Fruit fly (Drosophila melanogaster) ovary, adult (tissue): Measurements from ENCODE around the gene CG12948.
A peak's percentile ranks its signal among the peaks of the same experiment; 100 is the strongest.

Source experiments
- CG17801 ChIP-seq: fragments of 200-800 bp; optimal IDR thresholded peaks from 2 replicates; lab custom pipeline; 2019; ENCODE audit warnings: missing biosample characterization, mild to moderate bottlenecking, missing genetic modification characterization, moderate library complexity; ENCODE audit not compliant: partially characterized antibody

Gene CG12948

DNA sequence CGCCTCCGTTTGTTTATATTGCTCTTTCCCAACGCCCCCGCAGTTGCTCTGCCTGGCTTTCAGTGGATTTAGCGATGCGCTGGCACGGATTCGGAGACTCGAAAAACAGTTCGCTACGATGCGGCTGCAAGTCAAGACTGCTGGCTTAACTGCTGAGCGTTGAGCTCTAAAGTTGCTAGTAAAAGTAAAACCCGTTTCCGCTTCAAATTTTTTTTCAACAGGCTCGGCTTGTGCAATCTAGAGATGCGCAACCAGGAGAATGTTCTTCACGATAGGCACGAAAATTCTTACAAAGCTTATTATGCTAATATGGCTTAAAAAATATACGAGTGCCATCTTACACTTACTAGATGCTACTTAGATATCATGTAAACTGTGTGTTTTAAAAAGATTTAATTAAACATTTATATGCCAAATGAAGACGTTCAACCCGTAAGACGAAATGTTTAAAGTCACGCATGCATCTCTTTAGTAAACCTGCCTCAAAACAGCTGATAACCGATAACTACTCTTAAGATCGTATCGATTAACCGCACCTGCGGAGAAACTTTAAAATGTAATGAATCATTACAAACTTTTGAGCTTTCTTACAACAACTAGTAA, at the start of gene CG12948:
CG12948 (minus strand) TSS at position 473 of the 603 bp plus-strand sequence.
- TF ChIP-seq CG17801: peak; percentile 80

DNA sequence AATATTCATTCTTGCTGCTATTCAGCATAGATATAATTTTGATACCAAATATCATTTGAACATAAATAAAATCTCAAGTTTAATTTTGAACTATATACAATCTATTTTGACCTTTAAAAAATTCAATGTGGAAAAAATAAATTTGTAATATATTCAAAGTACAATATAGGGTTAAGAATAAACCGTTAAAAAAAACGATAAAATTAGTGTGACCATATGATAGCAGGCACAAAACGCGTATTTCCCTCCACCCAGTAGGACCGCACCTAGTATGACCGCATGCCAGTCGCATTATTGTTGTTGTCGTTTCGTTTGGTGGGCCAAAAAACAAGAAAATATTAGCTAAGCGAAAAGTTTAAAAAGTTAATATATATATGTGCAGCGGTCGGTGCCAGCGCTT, 45.5 kb upstream of the CG12948 start, which contains the start of gene CG8516:
CG8516 (plus strand) TSS at position 278 of the 400 bp plus-strand sequence.
- TF ChIP-seq CG17801: peak; percentile 51

DNA sequence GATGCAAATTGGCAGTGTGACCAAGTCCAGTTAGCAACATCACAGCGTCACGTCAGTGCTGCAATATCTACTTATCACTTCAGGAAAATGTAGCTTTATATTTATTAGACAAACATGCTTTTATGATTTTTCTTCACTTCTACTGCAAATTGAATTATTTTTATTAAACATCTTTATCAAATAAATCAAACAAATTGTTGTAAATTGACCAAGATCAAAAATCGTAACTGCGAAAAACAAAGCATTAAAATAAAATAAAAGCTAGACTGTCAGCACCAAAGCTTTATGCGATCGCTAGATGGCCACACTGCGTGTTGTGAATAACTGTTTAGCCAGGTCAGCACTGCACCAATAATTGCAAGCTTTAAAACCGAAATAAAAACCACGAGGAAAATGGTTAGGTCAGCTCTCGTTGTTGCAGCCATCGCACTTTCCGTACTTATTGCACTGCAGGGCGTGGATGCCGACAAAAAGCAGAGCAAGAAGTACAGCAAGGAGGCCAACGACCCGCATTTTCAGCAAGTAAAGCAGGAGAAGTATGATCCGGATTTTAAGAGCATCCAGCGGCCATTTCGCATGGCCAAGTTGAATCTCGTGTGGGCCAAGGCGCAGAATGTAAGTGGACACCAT, 43.7 kb upstream of the CG12948 start, which contains the start of the genes CG12945 and CG8507:
CG12945 (minus strand) TSS at position 45 of the 630 bp plus-strand sequence.
CG8507 (plus strand) TSS at position 307 of the 630 bp plus-strand sequence.
- peak; percentile 84 for TF ChIP-seq CG17801

DNA sequence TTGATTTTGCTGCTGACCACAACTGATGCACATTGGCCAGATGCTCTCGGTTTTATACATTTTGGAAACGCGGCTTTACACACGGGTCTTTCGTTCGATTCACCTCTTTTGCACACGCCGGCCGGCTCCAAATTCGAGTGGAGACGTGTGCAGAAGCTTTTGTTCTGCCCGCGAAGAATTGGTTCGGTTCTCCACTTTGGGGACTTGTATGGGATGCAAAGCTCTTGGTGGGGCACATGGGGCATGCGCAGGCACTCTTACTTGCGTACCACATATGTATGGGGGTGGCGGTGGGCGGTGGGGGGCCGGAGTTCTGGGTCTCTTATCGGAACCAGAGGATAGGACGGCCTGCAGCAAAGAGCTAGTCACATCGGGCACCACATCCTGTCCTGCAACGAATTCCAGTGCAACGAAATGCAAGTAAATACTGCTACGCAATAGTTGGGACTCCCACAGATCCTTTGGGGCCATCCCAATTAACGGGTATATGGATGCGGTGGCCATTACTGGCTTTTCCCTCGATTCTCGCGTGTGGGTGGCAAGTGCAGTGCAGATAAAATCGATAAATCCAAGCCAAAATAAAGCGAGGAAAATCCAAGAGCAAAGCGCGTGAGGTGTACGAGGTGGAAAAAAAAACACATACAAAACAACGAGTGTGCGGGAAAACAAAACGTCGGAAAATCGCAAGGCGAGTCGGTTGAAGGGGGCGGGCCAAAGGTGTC, 37.0 kb upstream of the CG12948 start, which contains the start of the genes MtnA and CG8500:
MtnA (minus strand) TSS at position 30 of the 722 bp plus-strand sequence.
CG8500 (plus strand) TSS at position 313 of the 722 bp plus-strand sequence.
- no peak for TF ChIP-seq CG17801

DNA sequence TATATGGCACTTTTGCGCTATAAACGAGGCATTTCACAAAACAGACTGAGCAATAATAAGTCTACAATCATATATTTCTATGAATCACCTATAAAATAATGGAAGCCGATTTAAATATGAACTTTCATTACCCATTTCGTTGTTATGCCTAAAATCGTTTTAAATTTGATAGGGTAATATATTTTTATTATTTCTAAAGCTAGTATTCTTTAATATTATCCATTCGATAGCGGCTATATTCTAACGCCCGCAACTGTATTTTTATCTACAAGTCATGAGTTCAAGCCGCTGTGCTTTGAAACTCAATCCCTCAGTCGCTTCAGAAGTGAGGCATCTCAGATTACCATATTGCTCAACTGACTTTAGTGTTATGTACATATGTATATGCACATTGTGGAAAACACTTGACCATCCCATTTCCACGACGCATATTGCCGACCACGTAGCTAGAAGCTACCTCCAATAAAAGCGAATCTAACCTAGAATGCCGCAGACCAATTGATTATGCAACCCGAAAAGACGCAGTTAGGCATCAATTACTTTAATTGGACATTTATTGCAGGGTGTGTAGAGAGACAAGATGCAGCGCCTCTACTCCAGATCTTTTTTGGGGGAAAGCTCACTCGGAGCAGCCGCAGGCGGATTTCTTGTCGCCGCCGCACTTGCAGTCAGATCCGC, 35.8 kb upstream of the CG12948 start:
- peak; percentile 55 for TF ChIP-seq CG17801

DNA sequence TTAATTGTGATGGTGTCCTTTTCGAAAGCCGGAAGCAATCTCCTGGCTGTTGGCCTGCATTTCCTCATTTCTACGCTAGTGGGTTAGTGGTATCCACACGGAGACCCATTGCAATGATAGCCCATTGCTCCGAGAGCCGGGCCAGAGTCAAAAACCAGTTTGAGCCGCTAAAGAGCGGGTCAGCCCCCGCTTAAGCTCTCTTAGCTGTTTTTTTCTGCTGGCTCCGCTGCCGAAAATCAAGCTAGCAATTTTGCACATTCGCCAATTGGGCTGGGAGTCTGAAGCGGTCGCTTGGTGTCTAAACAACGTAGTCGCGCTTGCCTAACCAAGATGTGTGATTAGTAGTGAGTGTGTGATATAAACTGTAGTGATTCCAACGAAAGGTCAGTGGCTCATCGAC, 32.2 kb upstream of the CG12948 start, which contains the start of gene CG12947:
CG12947 (plus strand) TSS at position 301 of the 400 bp plus-strand sequence.
- no peak for TF ChIP-seq CG17801

DNA sequence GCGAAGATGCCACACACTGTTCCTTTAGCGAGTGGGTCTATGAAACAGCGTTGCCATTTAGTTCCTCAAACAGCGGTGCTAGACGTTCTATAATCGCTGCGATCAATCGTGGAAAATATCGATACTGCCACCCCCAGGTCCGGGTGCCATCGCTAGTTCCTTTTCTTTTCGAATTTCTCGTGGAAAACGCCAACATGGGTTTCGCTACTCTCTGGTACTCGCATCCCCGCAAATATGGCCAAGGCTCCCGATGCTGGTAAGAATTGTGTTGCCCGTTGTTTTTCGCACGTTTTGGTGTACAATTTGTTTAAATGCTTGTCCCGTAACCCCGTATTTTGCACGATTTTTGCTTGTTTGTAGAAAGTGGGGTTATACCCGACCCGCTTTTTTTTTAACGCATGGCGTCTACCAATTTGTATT, 30.4 kb upstream of the CG12948 start, which contains the start of gene RpS29:
RpS29 (plus strand) TSS at position 102 of the 420 bp plus-strand sequence.
- peak; percentile 81 for TF ChIP-seq CG17801

DNA sequence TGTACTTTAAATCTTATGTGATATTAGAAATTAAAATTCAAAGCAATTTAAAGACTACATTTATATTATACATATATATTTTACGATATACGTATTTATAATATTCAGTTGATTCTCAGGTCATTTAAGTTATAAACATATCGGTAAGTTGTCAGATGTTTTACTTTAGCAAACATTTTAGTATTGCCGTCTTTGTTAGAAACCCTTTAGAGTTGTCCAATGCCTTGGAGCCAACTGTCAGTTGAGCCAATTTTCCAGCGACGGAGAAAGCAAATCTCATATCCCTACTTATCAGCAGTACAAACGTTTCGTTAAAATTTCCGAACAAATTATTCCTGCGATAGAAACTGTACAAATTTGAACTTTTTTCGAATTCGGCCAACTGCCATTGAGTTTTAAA, 27.3 kb upstream of the CG12948 start, which contains the start of gene topi:
topi (plus strand) TSS at position 301 of the 400 bp plus-strand sequence.
- TF ChIP-seq CG17801: no peak

DNA sequence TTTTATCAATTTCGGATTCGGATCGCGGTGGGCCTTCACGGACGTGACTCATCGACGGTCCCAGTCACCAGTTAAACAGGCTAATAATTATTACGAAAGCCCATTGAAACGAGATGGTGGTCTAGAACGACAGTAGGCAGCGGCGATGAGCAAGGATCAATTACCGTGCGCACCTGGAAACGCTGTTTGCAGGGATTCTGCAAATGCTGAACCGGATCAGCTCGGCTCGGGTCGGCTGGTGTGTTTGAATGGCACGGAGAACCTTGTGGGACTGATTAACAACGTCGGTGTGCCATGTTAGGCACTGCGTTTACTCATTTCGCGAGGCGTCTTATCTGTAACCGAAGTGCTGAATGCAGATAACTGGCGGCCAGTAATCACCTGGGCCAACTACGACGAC, 26.6 kb upstream of the CG12948 start, which contains the start of gene Whamy:
Whamy (minus strand) TSS at position 273 of the 400 bp plus-strand sequence.
- no peak for TF ChIP-seq CG17801

DNA sequence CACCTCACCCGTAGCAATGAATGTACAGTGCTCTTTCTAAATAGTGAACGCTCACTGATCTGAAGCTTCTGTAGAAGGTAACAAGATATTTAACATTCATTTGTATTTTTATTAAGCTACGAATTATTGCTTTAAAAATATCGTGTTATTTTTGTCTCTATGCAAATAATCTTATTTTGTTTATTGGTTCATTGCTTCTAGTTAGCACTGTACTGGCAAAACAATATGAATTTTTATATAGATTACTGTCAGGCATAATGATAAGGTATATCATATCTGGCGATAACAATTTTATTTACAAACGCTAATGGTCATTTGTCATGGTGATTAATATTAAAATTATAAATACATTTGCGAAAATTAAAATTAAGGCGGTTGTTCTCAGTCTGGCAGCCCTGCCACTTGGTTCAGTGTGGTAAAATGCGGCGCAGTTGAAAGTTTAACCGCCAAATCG, 24.0 kb upstream of the CG12948 start, which contains the start of gene CG9471:
CG9471 (minus strand) TSS at position 24 of the 454 bp plus-strand sequence.
- peak; percentile 95 for TF ChIP-seq CG17801

DNA sequence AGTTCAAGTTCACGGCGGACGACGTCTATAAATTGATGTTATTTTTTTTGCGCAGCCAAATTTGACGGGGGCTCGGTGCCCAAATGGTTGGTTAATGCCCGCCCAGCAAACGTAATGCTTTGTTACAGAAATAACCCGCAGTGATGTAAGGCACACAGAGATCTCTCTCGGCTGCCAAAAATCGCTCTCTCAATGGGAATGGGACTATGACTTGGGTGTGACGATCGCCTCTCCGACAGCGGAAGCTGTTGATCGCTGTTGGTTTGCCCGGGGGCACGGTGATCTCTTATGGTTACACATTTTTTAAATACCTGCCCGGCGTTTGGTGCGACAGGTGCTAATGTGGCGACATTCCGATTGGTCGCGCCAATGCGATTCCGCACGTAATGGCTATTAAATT, 22.6 kb upstream of the CG12948 start:
- no peak for TF ChIP-seq CG17801

DNA sequence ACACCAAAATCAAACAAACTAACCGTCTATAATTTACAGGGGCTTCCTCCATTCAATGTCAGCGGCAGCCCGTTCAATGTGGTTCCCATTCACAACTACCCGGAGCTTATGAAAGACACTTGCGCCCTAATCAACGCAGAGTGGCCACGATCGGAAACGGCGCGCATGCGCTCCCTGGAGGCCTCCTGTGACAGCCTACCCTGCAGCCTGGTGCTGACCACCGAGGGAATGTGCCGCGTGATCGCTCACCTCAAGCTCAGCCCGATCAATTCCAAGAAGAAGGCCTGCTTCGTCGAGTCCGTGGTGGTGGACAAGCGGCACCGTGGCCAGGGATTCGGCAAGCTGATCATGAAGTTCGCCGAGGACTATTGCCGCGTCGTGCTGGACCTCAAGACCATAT, 21.3 kb upstream of the CG12948 start, which contains the start of gene MED6:
MED6 (minus strand) TSS at position 101 of the 400 bp plus-strand sequence.
- no peak for TF ChIP-seq CG17801

DNA sequence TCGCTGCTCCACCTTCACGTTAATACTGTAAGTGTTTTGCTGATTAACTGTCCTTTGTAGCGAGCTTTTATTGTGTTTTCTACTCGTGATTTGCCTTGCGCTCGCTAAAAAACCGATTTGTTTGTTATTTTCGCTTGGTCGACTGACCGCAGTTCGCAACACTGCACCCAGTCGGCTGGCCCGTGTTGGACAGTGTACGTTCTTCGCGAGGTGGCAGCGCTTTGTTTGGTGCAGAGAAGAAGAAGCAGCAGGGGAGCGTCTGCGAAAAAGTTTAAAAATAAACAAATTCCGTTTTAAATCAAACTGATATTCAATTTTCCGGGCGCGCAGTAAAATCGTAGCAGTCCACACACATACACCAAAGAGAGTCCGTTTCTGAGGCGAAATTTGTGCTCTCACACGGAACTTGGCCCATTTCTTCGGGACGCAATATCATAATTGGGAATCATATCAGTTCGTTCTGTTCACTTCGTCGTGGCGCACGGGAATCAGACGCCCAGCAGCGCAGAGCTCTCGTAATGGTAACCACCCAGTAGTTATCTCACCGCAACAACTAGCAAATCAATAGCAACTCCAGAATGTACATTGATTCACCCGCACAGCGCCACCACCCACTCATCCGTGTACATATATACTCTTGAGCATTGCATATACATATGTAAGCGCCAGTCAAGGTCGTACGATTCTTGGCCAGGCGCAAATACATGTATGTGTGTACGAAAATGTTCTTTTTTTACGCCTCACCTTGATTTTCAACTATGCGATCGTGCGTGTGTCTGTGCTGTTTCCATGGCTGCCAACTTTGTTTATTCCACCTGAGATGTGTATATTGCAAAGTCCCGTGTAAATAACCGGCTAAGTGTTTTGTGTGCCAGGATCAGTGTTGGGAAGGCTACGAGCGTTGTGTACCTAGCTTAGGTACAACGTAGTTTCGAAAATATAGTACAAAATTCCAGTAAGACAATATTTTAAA, 20.4 kb upstream of the CG12948 start, which contains the start of gene Naa80:
Naa80 (plus strand) TSS at position 215 of the 973 bp plus-strand sequence.
- peak; percentile 29 for TF ChIP-seq CG17801
